Worm (Caenorhabditis elegans): ENCODE results near the gene F13H8.12.

DNA sequence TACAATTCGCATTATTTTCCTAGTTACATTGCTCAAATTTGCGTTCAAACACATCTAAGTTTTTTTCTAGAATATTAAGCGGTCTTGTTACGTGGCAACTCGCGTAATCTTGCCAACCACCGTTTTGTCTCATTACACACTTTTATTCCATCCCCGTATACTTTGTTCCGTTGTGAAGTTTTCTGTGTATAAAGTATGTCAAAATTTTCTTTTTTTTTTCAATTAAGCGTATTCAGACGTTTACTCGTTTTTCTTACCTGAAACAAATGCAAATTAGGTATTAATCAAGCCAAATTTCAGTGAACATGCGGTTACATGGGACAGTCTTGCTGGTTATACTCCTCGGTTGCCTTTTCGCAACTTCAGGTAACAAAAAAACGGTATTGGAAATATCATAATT, 15.3 kb upstream of the F13H8.12 start, which contains the start of gene T24H7.2:
- TF ChIP-seq pqm-1 (tag; optimal IDR thresholded peaks at IDR 0.05) (no peak), tbx-2 (tag; optimal IDR thresholded peaks at IDR 0.05) (no peak), hlh-30 (tag; optimal IDR thresholded peaks at IDR 0.05; ENCODE audit: insufficient read depth) (no peak), lin-11 (tag; optimal IDR thresholded peaks at IDR 0.05) (no peak), odd-2 (tag; optimal IDR thresholded peaks at IDR 0.05) (no peak)
